Worm (Caenorhabditis elegans): ENCODE measurements around the gene unc-69.
A peak's percentile ranks its signal among the peaks of the same experiment; 100 is the strongest.

Gene unc-69

DNA sequence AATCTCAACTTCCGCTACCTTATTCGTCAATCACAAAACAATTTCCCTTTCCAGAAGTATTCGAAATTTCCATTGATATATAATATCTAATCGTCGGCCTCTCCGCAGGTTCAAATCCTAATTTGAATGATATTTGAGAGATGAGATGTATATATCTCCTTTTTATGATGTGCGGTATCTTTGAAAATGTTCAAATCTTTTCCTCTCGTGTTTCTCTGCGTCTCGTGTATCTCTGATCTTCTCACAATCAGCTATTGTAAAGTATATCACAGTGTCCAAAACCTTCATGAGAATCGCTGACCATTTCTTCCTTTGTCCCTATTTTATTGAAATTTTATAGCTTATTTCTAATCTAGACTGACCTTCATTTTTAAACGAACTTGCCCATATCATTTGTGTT is 28.9 kb upstream of the unc-69 start:
- TF ChIP-seq nhr-90 (tag; optimal IDR thresholded peaks at IDR 0.05) (no peak), nfya-2 (GFP tag; IDR thresholded peaks at IDR 0.05) (no peak), madf-8 (GFP tag; conservative IDR thresholded peaks at IDR 0.05) (no peak), egl-18 (GFP tag; IDR thresholded peaks at IDR 0.05) (no peak), nhr-120 (GFP tag; IDR thresholded peaks at IDR 0.05) (no peak), pbrm-1 (GFP tag; IDR thresholded peaks at IDR 0.05) (no peak), dpl-1 (GFP tag; optimal IDR thresholded peaks at IDR 0.05) (no peak), ets-4 (GFP tag; optimal IDR thresholded peaks at IDR 0.05) (no peak), F10E7.11 (tag; optimal IDR thresholded peaks at IDR 0.05) (no peak), madf-10 (tag; optimal IDR thresholded peaks at IDR 0.05) (no peak), nfyb-1 (GFP tag; IDR thresholded peaks at IDR 0.05) (no peak), attf-6 (GFP tag; IDR thresholded peaks at IDR 0.05) (no peak), K11D2.4 (GFP tag; IDR thresholded peaks at IDR 0.05) (no peak), snpc-3.4 (tag; optimal IDR thresholded peaks at IDR 0.05) (no peak), bed-1 (GFP tag; IDR thresholded peaks at IDR 0.05) (no peak), ama-1 (optimal IDR thresholded peaks at IDR 0.05) (no peak), ama-1 (GFP tag; optimal IDR thresholded peaks at IDR 0.05) (no peak), nhr-27 (tag; optimal IDR thresholded peaks at IDR 0.05) (no peak)

DNA sequence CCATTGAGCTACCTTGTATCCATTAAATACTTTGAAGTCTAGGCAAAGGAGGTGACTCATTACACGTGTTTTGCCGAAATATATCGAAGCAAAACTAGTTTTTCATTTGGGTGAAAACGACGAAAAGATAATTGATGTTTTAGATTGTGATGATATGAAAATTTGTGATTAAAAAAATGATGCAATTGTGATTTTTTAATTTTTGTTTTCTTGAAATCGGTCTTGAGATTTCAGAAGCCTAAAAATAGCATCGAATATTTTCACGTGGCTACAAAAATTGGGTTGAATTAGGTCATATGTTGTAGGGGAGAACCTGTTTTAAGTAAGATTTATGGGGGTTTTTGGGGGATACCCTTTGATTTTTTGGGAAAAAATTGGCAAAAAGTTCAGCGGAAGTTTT is 28.2 kb upstream of the unc-69 start:
- TF ChIP-seq ztf-26 (tag; optimal IDR thresholded peaks at IDR 0.05) = peak; percentile 24
- TF ChIP-seq somi-1 (GFP tag; optimal IDR thresholded peaks at IDR 0.05) = peak; percentile 57
- TF ChIP-seq rcor-1 (GFP tag; IDR thresholded peaks at IDR 0.05) = no peak
- TF ChIP-seq hlh-26 (GFP tag; conservative IDR thresholded peaks at IDR 0.05) = no peak

DNA sequence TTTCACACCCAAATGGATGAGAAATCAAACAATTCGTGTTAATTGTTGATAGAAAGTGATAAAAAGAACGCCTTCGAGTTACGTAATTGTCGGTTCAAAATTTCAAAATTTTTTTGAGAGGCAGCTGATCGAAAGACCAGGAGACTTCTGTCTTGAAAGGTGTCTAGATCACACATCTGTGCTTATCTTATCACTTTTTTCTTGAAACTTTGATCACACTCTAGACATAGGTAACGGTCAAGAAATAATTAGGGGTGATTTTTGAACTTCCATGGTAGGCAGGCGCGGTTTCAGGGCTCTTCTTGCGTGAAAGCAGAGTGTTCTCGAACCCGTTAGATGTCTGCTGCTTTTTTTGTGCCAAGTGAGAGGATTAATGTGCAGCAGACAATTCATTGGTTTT is 25.4 kb upstream of the unc-69 start:
- TF ChIP-seq lin-40 (tag; optimal IDR thresholded peaks at IDR 0.05) (peak; percentile 3), Y56A3A.18 (GFP tag; IDR thresholded peaks at IDR 0.05) (no peak), snpc-4 (GFP tag; optimal IDR thresholded peaks at IDR 0.05) (no peak), snpc-4 (tag; optimal IDR thresholded peaks at IDR 0.05) (peak in 1 of 4 experiments; percentile 23), F57C9.4 (tag; optimal IDR thresholded peaks at IDR 0.05) (no peak), lin-26 (GFP tag; IDR thresholded peaks at IDR 0.05) (0 out of 2 replicates have a peak, but pooled peaks have one; percentile 8)

DNA sequence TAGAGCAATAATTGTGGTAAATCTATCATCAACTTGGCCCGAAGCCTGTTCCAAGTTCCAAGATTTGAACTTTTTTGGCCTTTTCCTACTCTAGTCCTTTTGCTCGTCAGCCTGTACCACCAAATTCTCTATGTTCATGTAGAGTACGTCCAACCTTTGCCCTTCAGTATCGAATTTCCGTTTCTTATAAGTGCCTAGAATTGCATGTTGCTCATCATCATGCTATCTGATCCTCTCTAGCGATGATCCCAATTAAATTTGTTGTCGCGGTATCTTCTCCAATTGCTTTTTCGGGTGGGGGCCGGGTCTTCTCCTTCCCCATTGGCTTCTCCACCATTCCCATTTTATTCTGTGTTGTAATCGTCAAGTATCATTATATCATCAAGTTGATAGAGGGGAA is 24.8 kb upstream of the unc-69 start:
- no peak for TF ChIP-seq K12H6.12 (tag; optimal IDR thresholded peaks at IDR 0.05)
- TF ChIP-seq ceh-79 (tag; optimal IDR thresholded peaks at IDR 0.05) = no peak
- no peak for TF ChIP-seq hsf-1 (GFP tag; IDR thresholded peaks at IDR 0.05)
- no peak for TF ChIP-seq madf-8 (GFP tag; conservative IDR thresholded peaks at IDR 0.05)
- TF ChIP-seq lin-26 (GFP tag; IDR thresholded peaks at IDR 0.05) = no peak
- TF ChIP-seq B0336.3 (GFP tag; IDR thresholded peaks at IDR 0.05) = no peak
- TF ChIP-seq somi-1 (GFP tag; optimal IDR thresholded peaks at IDR 0.05) = no peak

DNA sequence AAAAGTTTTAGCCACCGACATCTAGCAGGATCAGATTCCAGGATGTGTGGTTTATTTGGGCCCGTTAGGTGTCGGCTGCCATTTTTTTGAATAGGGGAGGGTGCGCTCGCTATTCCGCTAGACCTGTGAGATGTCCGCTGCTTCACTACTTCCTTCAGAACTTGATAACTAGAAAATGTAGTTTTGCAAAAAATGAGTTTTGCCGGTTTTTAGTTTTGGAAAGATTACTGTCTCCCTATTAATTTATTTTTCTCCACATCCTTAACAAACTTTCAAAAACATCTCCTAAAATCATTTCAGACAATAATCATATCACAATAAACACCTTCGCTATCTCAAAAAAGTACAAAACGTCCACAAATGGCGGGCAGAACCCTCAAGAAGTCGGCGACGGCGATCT is 23.9 kb upstream of the unc-69 start, which contains the start of gene vglu-2:
vglu-2 (plus strand) TSS at position 301 of the 400 bp plus-strand sequence.
- TF ChIP-seq somi-1 (GFP tag; optimal IDR thresholded peaks at IDR 0.05) = no peak
- TF ChIP-seq him-1 (tag; optimal IDR thresholded peaks at IDR 0.05) = no peak
- no peak for TF ChIP-seq snpc-4 (GFP tag; optimal IDR thresholded peaks at IDR 0.05)
- TF ChIP-seq snpc-4 (tag; optimal IDR thresholded peaks at IDR 0.05) = peak in 2 of 4 experiments; percentile 29 to 56
- TF ChIP-seq madf-3 (GFP tag; IDR thresholded peaks at IDR 0.05) = no peak
- no peak for TF ChIP-seq hmg-20 (GFP tag; IDR thresholded peaks at IDR 0.05)
- no peak for TF ChIP-seq lin-40 (tag; optimal IDR thresholded peaks at IDR 0.05)

All from whole organism, young adult.